Worm (Caenorhabditis elegans): ENCODE data around the gene srg-22.

srg-22 gene

ce11 chrII:3054221-3054620, 39.0 kb downstream of the srg-22 start, which contains the start of gene lido-13:
Gene lido-13 (minus strand): TSS chrII:3054321.
- TF ChIP-seq ama-1 (optimal IDR thresholded peaks at IDR 0.05), result no peak
- no peak for TF ChIP-seq mdt-29 (GFP tag; IDR thresholded peaks at IDR 0.05)

ce11 chrII:3053689-3054088, 39.6 kb downstream of the srg-22 start:
- TF ChIP-seq D1046.2 (GFP tag; IDR thresholded peaks at IDR 0.05) (no peak), aha-1 (tag) (peak; percentile 95)

ce11 chrII:3052843-3053242, 40.4 kb downstream of the srg-22 start:
- peak; percentile 76 for TF ChIP-seq set-16 (GFP tag; IDR thresholded peaks at IDR 0.05)
- no peak for TF ChIP-seq sdz-12 (GFP tag; optimal IDR thresholded peaks at IDR 0.05)
- no peak for TF ChIP-seq dve-1 (tag; optimal IDR thresholded peaks at IDR 0.05; ENCODE audit: insufficient read depth)
- TF ChIP-seq fos-1 (tag; optimal IDR thresholded peaks at IDR 0.05), result no peak
- TF ChIP-seq mep-1 (tag; optimal IDR thresholded peaks at IDR 0.05), result no peak
- TF ChIP-seq tag-97 (GFP tag; IDR thresholded peaks at IDR 0.05), result no peak
- no peak for TF ChIP-seq lin-13 (GFP tag; optimal IDR thresholded peaks at IDR 0.05)
- TF ChIP-seq D1046.2 (GFP tag; IDR thresholded peaks at IDR 0.05), result no peak

- TF ChIP-seq unc-62 (GFP tag; optimal IDR thresholded peaks at IDR 0.05 in 1 of 2) (peak in 1 of 2 experiments; percentile 94), unc-62 (tag; optimal IDR thresholded peaks at IDR 0.05) (no peak), nhr-6 (tag; optimal IDR thresholded peaks at IDR 0.05) (no peak), lin-1 (GFP tag; IDR thresholded peaks at IDR 0.05) (no peak)
Observed at ce11 chrII:3051332-3051731, 41.9 kb downstream of the srg-22 start.

- 0 out of 2 replicates have a peak, but pooled peaks have one; percentile 7 for TF ChIP-seq Y48G9A.11 (GFP tag; IDR thresholded peaks at IDR 0.05)
- no peak for TF ChIP-seq dmd-6 (GFP tag; IDR thresholded peaks at IDR 0.05)
Observed at ce11 chrII:3050703-3051102, 42.5 kb downstream of the srg-22 start, which contains the start of gene sri-31. Gene sri-31 (plus strand): TSS chrII:3051003.

- TF ChIP-seq mdl-1 (tag; optimal IDR thresholded peaks at IDR 0.05), result no peak
- TF ChIP-seq nhr-48 (tag; optimal IDR thresholded peaks at IDR 0.05), result no peak
- no peak for TF ChIP-seq lin-15B (tag; optimal IDR thresholded peaks at IDR 0.05)
- no peak for TF ChIP-seq nhr-111 (GFP tag; optimal IDR thresholded peaks at IDR 0.05)
- TF ChIP-seq egl-27 (tag; optimal IDR thresholded peaks at IDR 0.05), result no peak
- no peak for TF ChIP-seq pqm-1 (tag; optimal IDR thresholded peaks at IDR 0.05)
- TF ChIP-seq zfp-3 (GFP tag; conservative IDR thresholded peaks at IDR 0.05), result no peak
- TF ChIP-seq F37D6.2 (tag; optimal IDR thresholded peaks at IDR 0.05), result no peak
- TF ChIP-seq ceh-28 (tag; optimal IDR thresholded peaks at IDR 0.05), result no peak
- TF ChIP-seq dve-1 (tag; optimal IDR thresholded peaks at IDR 0.05; ENCODE audit: insufficient read depth), result no peak
- no peak for TF ChIP-seq ama-1 (optimal IDR thresholded peaks at IDR 0.05)
- no peak for TF ChIP-seq egl-43 (GFP tag; IDR thresholded peaks at IDR 0.05)
- TF ChIP-seq F10B5.3 (tag; optimal IDR thresholded peaks at IDR 0.05), result no peak
- no peak for TF ChIP-seq lsy-2 (tag; optimal IDR thresholded peaks at IDR 0.05)
- no peak for TF ChIP-seq attf-4 (tag; optimal IDR thresholded peaks at IDR 0.05)
- TF ChIP-seq nhr-11 (tag; optimal IDR thresholded peaks at IDR 0.05), result no peak
- no peak for TF ChIP-seq Y75B8A.6 (GFP tag; IDR thresholded peaks at IDR 0.05)
- no peak for TF ChIP-seq T26A8.4 (GFP tag; IDR thresholded peaks at IDR 0.05)
- no peak for TF ChIP-seq aha-1 (tag)
- TF ChIP-seq D1046.2 (GFP tag; IDR thresholded peaks at IDR 0.05), result no peak
Observed at ce11 chrII:3048989-3049388, 44.3 kb downstream of the srg-22 start.
